Worm (Caenorhabditis elegans) whole organism, late embryonic: ENCODE measurements around the gene clec-221.

ENCODE experiments used
- K09A11.1 ChIP-seq: sonication (generic microtip); optimal IDR thresholded peaks from 2 replicates; lab custom pipeline; 2017; ENCODE audit warnings: antibody characterized with exemption, mild to moderate bottlenecking, missing genetic modification characterization, missing compliant biosample characterization; ENCODE audit not compliant: insufficient read depth
- ceh-30 ChIP-seq: fragments of 150-350 bp; optimal IDR thresholded peaks from 2 replicates; lab custom pipeline; 2014; ENCODE audit warnings: missing biosample characterization, missing genetic modification characterization
- che-1 ChIP-seq: sonication (generic microtip); optimal IDR thresholded peaks from 2 replicates; lab custom pipeline; 2016; ENCODE audit warnings: mild to moderate bottlenecking, missing genetic modification characterization, missing compliant biosample characterization
- nhr-11 ChIP-seq: fragments of 150-350 bp; optimal IDR thresholded peaks from 2 replicates; lab custom pipeline; 2014; ENCODE audit warnings: missing biosample characterization, missing genetic modification characterization
- odd-2 ChIP-seq: sonication (generic microtip); optimal IDR thresholded peaks from 2 replicates; lab custom pipeline; 2017; ENCODE audit warnings: antibody characterized with exemption, mild to moderate bottlenecking, missing genetic modification characterization, missing compliant biosample characterization
- pag-3 ChIP-seq: sonication (generic microtip); optimal IDR thresholded peaks from 2 replicates; lab custom pipeline; 2016; ENCODE audit warnings: missing compliant biosample characterization, missing genetic modification characterization, borderline replicate concordance
- pha-4 ChIP-seq: fragments of 150-350 bp; optimal IDR thresholded peaks from 2 replicates; lab custom pipeline; 2018; ENCODE audit warnings: missing biosample characterization, missing genetic modification reagents, missing genetic modification characterization
- pqm-1 ChIP-seq: sonication (generic microtip); optimal IDR thresholded peaks from 2 replicates; lab custom pipeline; 2016; ENCODE audit warnings: missing genetic modification characterization, missing compliant biosample characterization
- sox-4 ChIP-seq: sonication (generic microtip); optimal IDR thresholded peaks from 2 replicates; lab custom pipeline; 2017; ENCODE audit warnings: mild to moderate bottlenecking, missing genetic modification characterization, inconsistent platforms, missing compliant biosample characterization

DNA sequence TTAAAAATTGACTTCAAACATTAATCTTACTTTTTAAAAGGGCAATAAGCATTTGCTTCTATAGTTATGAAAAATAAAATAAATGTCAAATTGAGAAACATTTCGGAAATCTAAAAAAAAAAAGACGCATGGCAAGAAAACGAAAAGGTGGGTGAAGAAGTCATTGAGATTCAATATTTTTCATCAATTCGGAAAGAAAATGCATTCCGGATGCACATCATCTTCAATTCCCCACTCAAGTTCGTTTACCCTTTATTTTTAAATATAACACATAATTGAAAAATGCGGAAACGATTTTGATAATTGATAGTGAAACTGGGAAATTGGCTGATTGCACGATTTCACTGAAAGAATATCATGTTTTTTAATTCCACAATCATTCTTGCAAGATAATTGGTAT, 48.2 kb upstream of the clec-221 start, which contains the start of gene F53B7.4:
- TF ChIP-seq pha-4 (tag; lab: Kevin White, UChicago) (no peak), odd-2 (tag; lab: Kevin White, UChicago) (no peak), K09A11.1 (tag; lab: Kevin White, UChicago) (no peak), che-1 (no peak), pag-3 (tag; lab: Kevin White, UChicago) (no peak), sox-4 (no peak), pqm-1 (tag; lab: Kevin White, UChicago) (no peak), ceh-30 (no peak), nhr-11 (tag; lab: Kevin White, UChicago) (no peak)
